Worm (Caenorhabditis elegans): ENCODE data around the gene F31F7.2.

DNA sequence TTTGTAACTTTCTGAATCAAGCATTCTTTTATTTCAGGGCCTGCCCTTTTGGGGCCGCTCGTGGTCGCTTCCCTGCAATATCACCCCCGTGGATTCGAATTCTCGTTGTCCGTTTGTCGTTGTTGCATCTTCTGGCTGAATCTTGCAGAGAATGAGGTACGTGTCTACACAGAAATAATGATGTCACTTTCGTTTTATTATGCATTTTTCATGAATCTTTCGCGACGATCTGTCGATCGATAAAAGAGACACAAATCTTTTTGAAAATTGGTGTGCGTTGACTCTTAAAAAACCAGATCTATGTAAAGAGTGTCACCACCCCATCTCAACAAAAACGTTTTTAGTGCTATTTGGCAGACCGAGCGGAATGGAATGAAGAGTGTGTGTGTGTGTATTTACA lies 21.5 kb upstream of the F31F7.2 start:
- TF ChIP-seq lir-3 (tag; optimal IDR thresholded peaks at IDR 0.05; ENCODE audit: poor library complexity) (no peak), lin-39 (tag; optimal IDR thresholded peaks at IDR 0.05) (no peak), snpc-4 (tag; optimal IDR thresholded peaks at IDR 0.05) (no peak), dpl-1 (GFP tag; optimal IDR thresholded peaks at IDR 0.05) (no peak), tbx-2 (tag; optimal IDR thresholded peaks at IDR 0.05) (no peak), ztf-11 (tag; optimal IDR thresholded peaks at IDR 0.05) (no peak)

Data from whole organism, L1 larva.